Fruit fly (Drosophila melanogaster): Measurements from ENCODE around the gene prc.

The prc gene

DNA sequence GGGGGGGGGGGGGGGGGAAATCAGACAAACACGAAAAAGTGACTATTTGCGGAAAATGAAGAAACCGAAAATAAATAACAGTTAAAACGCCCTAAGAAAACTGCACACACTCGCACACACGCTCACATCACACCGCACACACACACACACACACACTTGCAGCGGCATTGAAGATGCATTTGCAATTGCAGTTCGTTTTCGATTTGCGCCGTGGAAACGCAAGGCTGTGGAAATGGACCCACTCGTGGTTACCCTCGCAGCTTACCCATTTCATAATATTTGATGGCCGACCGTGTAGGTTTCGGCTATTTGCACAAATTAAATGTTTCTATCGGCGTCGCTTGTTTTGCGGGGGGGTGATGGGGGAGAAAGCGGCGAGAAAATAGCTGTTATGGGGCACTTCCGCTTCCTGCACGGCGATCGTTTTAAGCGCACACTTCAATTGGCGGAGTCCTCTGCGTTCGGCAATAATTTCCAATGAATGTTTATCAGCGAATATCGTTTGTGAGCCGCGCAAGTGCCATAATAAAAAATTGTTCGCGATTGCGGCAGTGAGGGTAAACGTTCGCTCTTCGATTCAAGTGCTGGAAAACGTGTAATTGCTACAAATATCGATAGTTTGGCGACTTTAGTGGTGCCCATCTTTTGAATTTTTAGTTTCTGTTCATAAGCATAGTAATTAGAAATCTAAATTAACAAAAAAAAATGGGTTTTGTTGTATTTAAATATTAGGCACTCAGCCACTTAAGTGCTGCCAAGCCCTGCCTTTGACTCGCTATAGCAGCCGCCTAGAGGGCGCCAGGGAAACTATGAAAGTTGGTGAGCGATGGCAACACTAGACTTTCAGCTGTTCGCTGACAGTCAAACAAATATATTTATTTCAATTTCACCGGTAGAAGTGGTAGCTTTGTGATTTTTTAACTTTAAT is 36.7 kb upstream of the prc start, which contains the start of the genes Pop2 and CG6928 (continued):
- peak; percentile 71 for TF ChIP-seq acj6 (GFP tag; optimal IDR thresholded peaks at IDR 0.05)
- TF ChIP-seq CG31627 (GFP tag; optimal IDR thresholded peaks at IDR 0.05) = peak; percentile 84
- peak; percentile 24 for TF ChIP-seq fd85E (GFP tag; optimal IDR thresholded peaks at IDR 0.05)
- peak; percentile 63 for TF ChIP-seq Hr4 (GFP tag; optimal IDR thresholded peaks at IDR 0.05)
- TF ChIP-seq Eip75B (GFP tag; optimal IDR thresholded peaks at IDR 0.05) = peak; percentile 55
- peak; percentile 100 for TF ChIP-seq CG6808 (GFP tag; optimal IDR thresholded peaks at IDR 0.05)
- 0 out of 2 replicates have a peak, but pooled peaks have one; percentile 39 for TF ChIP-seq Gug (GFP tag; IDR thresholded peaks at IDR 0.05)
- no peak for TF ChIP-seq CG8119 (GFP tag; IDR thresholded peaks at IDR 0.05)
- TF ChIP-seq CG3919 (GFP tag; optimal IDR thresholded peaks at IDR 0.05) = no peak
- TF ChIP-seq CG4318 (GFP tag; optimal IDR thresholded peaks at IDR 0.05) = no peak
- TF ChIP-seq CG32006 (GFP tag; optimal IDR thresholded peaks at IDR 0.05) = no peak
- TF ChIP-seq CG6163 (GFP tag; IDR thresholded peaks at IDR 0.05) = peak; percentile 61; the same call in 1 of the 3 replicates
- no peak for TF ChIP-seq CG6854 (GFP tag; optimal IDR thresholded peaks at IDR 0.05)
- TF ChIP-seq CG10631 (GFP tag; optimal IDR thresholded peaks at IDR 0.05) = peak; percentile 75
- TF ChIP-seq CG16779 (tag; optimal IDR thresholded peaks at IDR 0.05) = no peak
- peak; percentile 79 for TF ChIP-seq lz (GFP tag; optimal IDR thresholded peaks at IDR 0.05)
- TF ChIP-seq Eip93F (GFP tag; optimal IDR thresholded peaks at IDR 0.05) = no peak
- no peak for TF ChIP-seq fd59A (GFP tag; optimal IDR thresholded peaks at IDR 0.05)
- no peak for TF ChIP-seq ss (GFP tag; optimal IDR thresholded peaks at IDR 0.05)
- no peak for TF ChIP-seq svp (GFP tag)
- TF ChIP-seq Smox (GFP tag; optimal IDR thresholded peaks at IDR 0.05) = no peak
- peak; percentile 75 for TF ChIP-seq Hr38 (GFP tag; optimal IDR thresholded peaks at IDR 0.05)
- TF ChIP-seq Hr39 (GFP tag; optimal IDR thresholded peaks at IDR 0.05) = peak; percentile 80
- TF ChIP-seq CG3032 (tag; optimal IDR thresholded peaks at IDR 0.05) = peak; percentile 33
- TF ChIP-seq vri (GFP tag; optimal IDR thresholded peaks at IDR 0.05) = no peak

DNA sequence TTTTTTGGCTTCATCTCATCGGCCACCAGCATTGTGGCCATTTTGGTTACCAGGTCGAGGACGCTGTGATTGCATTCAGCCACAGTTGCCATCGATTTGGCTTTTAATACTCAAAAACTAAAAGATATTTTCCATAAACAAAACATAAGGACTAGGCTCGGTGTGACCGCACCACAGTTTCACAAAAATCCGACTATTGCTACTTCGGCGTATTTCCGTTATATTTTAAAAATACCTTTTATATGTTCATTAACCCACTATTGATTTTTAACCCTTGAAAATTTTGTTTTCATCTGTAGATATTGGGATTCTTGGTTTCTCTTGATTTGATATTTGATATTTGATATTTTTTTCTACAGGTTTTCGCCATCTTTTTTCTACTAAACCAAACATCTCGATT is 32.0 kb upstream of the prc start, which contains the start of gene Grip163:
Grip163 (minus strand) TSS at position 180 of the 400 bp plus-strand sequence.
- TF ChIP-seq CG10631 (GFP tag; optimal IDR thresholded peaks at IDR 0.05) (no peak), CG8632 (GFP tag; optimal IDR thresholded peaks at IDR 0.05) (no peak), cyc (GFP tag; optimal IDR thresholded peaks at IDR 0.05) (peak; percentile 2), topi (GFP tag; optimal IDR thresholded peaks at IDR 0.05) (no peak)

DNA sequence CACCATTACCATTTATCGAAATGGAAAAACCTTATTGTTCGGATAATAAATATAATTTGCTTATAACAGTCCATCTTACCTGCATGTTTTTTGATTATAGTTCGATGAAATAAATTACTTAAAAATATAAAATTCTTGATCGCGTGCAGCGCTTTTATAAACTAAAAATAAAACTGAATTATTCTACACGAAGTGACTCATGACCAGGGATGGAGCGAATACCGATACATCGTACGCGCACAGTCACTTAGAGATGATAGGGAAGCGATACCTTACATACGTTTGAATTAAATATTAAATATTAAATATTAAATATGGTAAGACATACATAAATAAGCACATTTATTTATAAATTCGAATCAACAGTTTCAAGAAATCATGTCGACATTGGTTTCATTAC is 27.0 kb upstream of the prc start, which contains the start of gene viaf:
viaf (minus strand) TSS at position 220 of the 400 bp plus-strand sequence.
- TF ChIP-seq CG31627 (GFP tag; optimal IDR thresholded peaks at IDR 0.05) (peak; percentile 17), cyc (GFP tag; optimal IDR thresholded peaks at IDR 0.05) (peak; percentile 40), Sox15 (GFP tag; optimal IDR thresholded peaks at IDR 0.05) (peak; percentile 3), CG8632 (GFP tag; optimal IDR thresholded peaks at IDR 0.05) (no peak)

DNA sequence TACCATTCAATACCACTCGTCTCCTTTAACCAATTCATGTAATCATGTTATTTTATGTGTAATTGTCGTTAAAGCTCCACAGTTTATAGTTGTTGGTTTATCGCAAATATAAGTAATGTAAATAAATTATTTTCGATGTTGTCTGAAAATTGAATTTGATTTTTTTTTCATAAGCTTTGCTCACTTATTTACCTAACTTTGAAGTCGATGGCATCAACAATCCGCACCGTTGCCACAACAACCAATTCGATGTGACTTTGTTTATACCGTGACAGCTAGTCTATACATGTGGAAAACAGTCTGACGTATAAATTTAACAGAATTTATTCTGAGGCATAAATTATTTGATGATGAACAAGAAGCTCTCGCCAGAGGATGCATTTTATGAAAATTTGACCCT is 24.5 kb upstream of the prc start, which contains the start of gene CG6931:
CG6931 (plus strand) TSS at position 301 of the 400 bp plus-strand sequence.
- no peak for TF ChIP-seq OdsH (GFP tag; optimal IDR thresholded peaks at IDR 0.05)
- TF ChIP-seq Hr38 (GFP tag; optimal IDR thresholded peaks at IDR 0.05) = no peak
- no peak for TF ChIP-seq eg (GFP tag; IDR thresholded peaks at IDR 0.05)
- TF ChIP-seq CG11902 (GFP tag; optimal IDR thresholded peaks at IDR 0.05) = no peak
- TF ChIP-seq CG8319 (GFP tag; optimal IDR thresholded peaks at IDR 0.05) = no peak
- TF ChIP-seq CG11294 (GFP tag; IDR thresholded peaks at IDR 0.05) = no peak
- TF ChIP-seq pdm3 (GFP tag; optimal IDR thresholded peaks at IDR 0.05) = no peak
- no peak for TF ChIP-seq CG6854 (GFP tag; optimal IDR thresholded peaks at IDR 0.05)
- no peak for TF ChIP-seq fkh (GFP tag; optimal IDR thresholded peaks at IDR 0.05)
- TF ChIP-seq Ets21C (GFP tag; optimal IDR thresholded peaks at IDR 0.05) = no peak
- no peak for TF ChIP-seq CG4318 (GFP tag; optimal IDR thresholded peaks at IDR 0.05)
- TF ChIP-seq fd85E (GFP tag; optimal IDR thresholded peaks at IDR 0.05) = no peak
- no peak for TF ChIP-seq CG1621 (tag; optimal IDR thresholded peaks at IDR 0.05)
- no peak for TF ChIP-seq CG6808 (GFP tag; optimal IDR thresholded peaks at IDR 0.05)
- TF ChIP-seq Sox102F (GFP tag; optimal IDR thresholded peaks at IDR 0.05) = no peak
- no peak for TF ChIP-seq CG15336 (GFP tag; IDR thresholded peaks at IDR 0.05)
